Fruit fly (Drosophila melanogaster) whole organism, embryonic: ENCODE measurements around the gene Cul3.
A peak's percentile ranks its signal among the peaks of the same experiment; 100 is the strongest.

ENCODE experiments used
- Abd-B ChIP-seq: fragments of 200-800 bp; sonication (Bioruptor generic); optimal IDR thresholded peaks from 2 replicates; lab custom pipeline; 2018; ENCODE audit warnings: missing biosample characterization, mild to moderate bottlenecking, missing genetic modification characterization, moderate library complexity
- Bgb ChIP-seq: fragments of 200-800 bp; sonication (Bioruptor generic); IDR thresholded peaks from 2 replicates; pipeline ENCODE4 v1.3.6; 2022; ENCODE audit warnings: missing biosample characterization, missing genetic modification characterization; ENCODE audit not compliant: partially characterized antibody
- CG12299 ChIP-seq: fragments of 200-800 bp; sonication (Bioruptor generic); optimal IDR thresholded peaks from 2 replicates; lab custom pipeline; 2018; ENCODE audit warnings: missing biosample characterization, mild to moderate bottlenecking, missing genetic modification characterization
- CG13424 ChIP-seq: fragments of 200-800 bp; sonication (Bioruptor generic); optimal IDR thresholded peaks from 2 replicates; lab custom pipeline; 2019; ENCODE audit warnings: missing biosample characterization, mild to moderate bottlenecking, missing genetic modification characterization, moderate library complexity
- CG14710 ChIP-seq: fragments of 200-800 bp; sonication (Bioruptor generic); optimal IDR thresholded peaks from 3 replicates; lab custom pipeline; 2019; ENCODE audit warnings: missing biosample characterization, mild to moderate bottlenecking, missing genetic modification characterization, moderate library complexity
- CG15696 ChIP-seq: fragments of 200-800 bp; sonication (Bioruptor generic); optimal IDR thresholded peaks from 2 replicates; lab custom pipeline; 2019; ENCODE audit warnings: missing biosample characterization, mild to moderate bottlenecking, missing genetic modification characterization, moderate library complexity
- CG2678 ChIP-seq: fragments of 200-800 bp; sonication (Bioruptor generic); optimal IDR thresholded peaks from 3 replicates; lab custom pipeline; 2019; ENCODE audit warnings: missing biosample characterization, mild to moderate bottlenecking, missing genetic modification characterization, moderate library complexity
- CG30431 ChIP-seq: fragments of 200-800 bp; sonication (Bioruptor generic); optimal IDR thresholded peaks from 2 replicates; lab custom pipeline; 2017; ENCODE audit warnings: missing biosample characterization, missing genetic modification characterization
- CG32532 ChIP-seq: fragments of 200-800 bp; sonication (Bioruptor generic); IDR thresholded peaks from 2 replicates; pipeline ENCODE4 v1.3.6; 2022; ENCODE audit warnings: missing biosample characterization, missing genetic modification characterization
- CG34224 ChIP-seq: fragments of 200-800 bp; sonication (Bioruptor generic); IDR thresholded peaks from 3 replicates; pipeline ENCODE4 v1.3.6; 2022; ENCODE audit warnings: missing biosample characterization, missing genetic modification characterization; ENCODE audit not compliant: partially characterized antibody
- CG4360 ChIP-seq: fragments of 200-800 bp; sonication (Bioruptor generic); IDR thresholded peaks from 2 replicates; pipeline ENCODE4 v1.3.6; 2022; ENCODE audit warnings: missing biosample characterization, missing genetic modification characterization
- CG5180 ChIP-seq: fragments of 200-800 bp; sonication (Bioruptor generic); optimal IDR thresholded peaks from 3 replicates; lab custom pipeline; 2017; ENCODE audit warnings: missing biosample characterization, missing genetic modification characterization, mild to moderate bottlenecking, moderate library complexity, missing genetic modification reagents
- CG6791 ChIP-seq: fragments of 200-800 bp; sonication (Bioruptor generic); IDR thresholded peaks from 3 replicates; pipeline ENCODE4 v1.3.6; 2022; ENCODE audit warnings: missing biosample characterization, missing genetic modification characterization; ENCODE audit not compliant: partially characterized antibody
- CG8290 ChIP-seq, 3 experiments: fragments of 200-800 bp; sonication (Bioruptor generic); optimal IDR thresholded peaks; 2 replicates each; lab custom pipeline; 2016 to 2019; ENCODE audit warnings: missing biosample characterization in 3 of 3, missing genetic modification characterization in 3 of 3, mild to moderate bottlenecking in 2 of 3, moderate library complexity in 1 of 3
- CG9797 ChIP-seq: fragments of 200-800 bp; sonication (Bioruptor generic); optimal IDR thresholded peaks from 3 replicates; lab custom pipeline; 2018; ENCODE audit warnings: missing biosample characterization, mild to moderate bottlenecking, missing genetic modification characterization
- CG9817 ChIP-seq: fragments of 200-800 bp; sonication (Bioruptor generic); optimal IDR thresholded peaks from 2 replicates; lab custom pipeline; 2018; ENCODE audit warnings: missing biosample characterization, mild to moderate bottlenecking, missing genetic modification characterization, moderate library complexity
- Doc3 ChIP-seq: fragments of 200-800 bp; sonication (Bioruptor generic); IDR thresholded peaks from 3 replicates; pipeline ENCODE4 v1.3.6; 2022; ENCODE audit warnings: missing biosample characterization, missing genetic modification characterization; ENCODE audit not compliant: partially characterized antibody
- Fer3 ChIP-seq: fragments of 200-800 bp; sonication (Bioruptor generic); optimal IDR thresholded peaks from 2 replicates; lab custom pipeline; 2018; ENCODE audit warnings: missing biosample characterization, mild to moderate bottlenecking, missing genetic modification characterization, moderate library complexity
- Hand ChIP-seq: fragments of 200-800 bp; sonication (Bioruptor generic); optimal IDR thresholded peaks from 2 replicates; lab custom pipeline; 2017; ENCODE audit warnings: mild to moderate bottlenecking, missing biosample characterization, missing genetic modification reagents, missing genetic modification characterization
- Lhr ChIP-seq: fragments of 200-800 bp; sonication (Bioruptor generic); optimal IDR thresholded peaks from 3 replicates; lab custom pipeline; 2017; ENCODE audit warnings: mild to moderate bottlenecking, missing biosample characterization, missing genetic modification reagents, missing genetic modification characterization
- MBD-R2 ChIP-seq: fragments of 200-800 bp; sonication (Bioruptor generic); IDR thresholded peaks from 2 replicates; pipeline ENCODE4 v1.3.6; 2022; ENCODE audit warnings: missing biosample characterization, missing genetic modification characterization
- NC2β ChIP-seq: fragments of 200-800 bp; sonication (Bioruptor generic); optimal IDR thresholded peaks from 2 replicates; lab custom pipeline; 2016; ENCODE audit warnings: missing biosample characterization, missing genetic modification characterization
- Ptx1 ChIP-seq: fragments of 200-800 bp; sonication (Bioruptor generic); IDR thresholded peaks from 2 replicates; pipeline ENCODE4 v1.3.6; 2022; ENCODE audit warnings: missing biosample characterization, missing genetic modification characterization
- Sry-δ ChIP-seq: fragments of 200-800 bp; sonication (Bioruptor generic); optimal IDR thresholded peaks from 2 replicates; lab custom pipeline; 2016; ENCODE audit warnings: missing biosample characterization, missing genetic modification characterization
- bbx ChIP-seq: fragments of 200-800 bp; sonication (Bioruptor generic); IDR thresholded peaks from 2 replicates; pipeline ENCODE4 v1.3.6; 2022; ENCODE audit warnings: missing biosample characterization, missing genetic modification characterization; ENCODE audit not compliant: partially characterized antibody
- croc ChIP-seq: fragments of 200-800 bp; sonication (Bioruptor generic); conservative IDR thresholded peaks from 3 replicates; pipeline ENCODE4 v1.3.6; 2022; ENCODE audit warnings: missing biosample characterization, missing genetic modification characterization
- crp ChIP-seq, 2 experiments: fragments of 200-800 bp; sonication (Bioruptor generic); optimal IDR thresholded peaks; 2 replicates in 1 of 2; 3 replicates in 1 of 2; lab custom pipeline; 2017; ENCODE audit warnings: missing biosample characterization in 2 of 2, missing genetic modification characterization in 2 of 2, mild to moderate bottlenecking in 1 of 2, moderate library complexity in 1 of 2
- fd3F ChIP-seq: fragments of 200-800 bp; sonication (Bioruptor generic); optimal IDR thresholded peaks from 2 replicates; lab custom pipeline; 2018; ENCODE audit warnings: missing biosample characterization, mild to moderate bottlenecking, missing genetic modification characterization, moderate library complexity
- hb ChIP-seq: fragments of 200-800 bp; sonication (Bioruptor generic); IDR thresholded peaks from 3 replicates; pipeline ENCODE4 v1.3.6; 2022; ENCODE audit warnings: missing biosample characterization, missing genetic modification characterization; ENCODE audit not compliant: partially characterized antibody
- hbn ChIP-seq: fragments of 200-800 bp; sonication (Bioruptor generic); IDR thresholded peaks from 2 replicates; pipeline ENCODE4 v1.3.6; 2022; ENCODE audit warnings: missing biosample characterization, missing genetic modification characterization; ENCODE audit not compliant: partially characterized antibody
- lola ChIP-seq, 3 experiments: fragments of >200 bp in 2 of 3; fragments of 200-800 bp in 1 of 3; sonication (Bioruptor generic) in 1 of 3; optimal IDR thresholded peaks; 2 replicates each; lab custom pipeline; 2017 to 2019; ENCODE audit warnings: missing biosample characterization in 3 of 3, missing genetic modification characterization in 3 of 3, mild to moderate bottlenecking in 1 of 3, moderate library complexity in 1 of 3
- mld ChIP-seq: fragments of 200-800 bp; sonication (Bioruptor generic); IDR thresholded peaks from 3 replicates; pipeline ENCODE4 v1.3.6; 2022; ENCODE audit warnings: missing biosample characterization, missing genetic modification characterization; ENCODE audit not compliant: partially characterized antibody
- nerfin-2 ChIP-seq: fragments of 200-800 bp; sonication (Bioruptor generic); IDR thresholded peaks from 2 replicates; pipeline ENCODE4 v1.3.6; 2022; ENCODE audit warnings: missing biosample characterization, missing genetic modification characterization; ENCODE audit not compliant: partially characterized antibody
- phol ChIP-seq: fragments of 200-800 bp; sonication (Bioruptor generic); optimal IDR thresholded peaks from 3 replicates; lab custom pipeline; 2018; ENCODE audit warnings: missing biosample characterization, mild to moderate bottlenecking, missing genetic modification characterization, moderate library complexity
- pzg ChIP-seq: fragments of 200-800 bp; sonication (Bioruptor generic); optimal IDR thresholded peaks from 3 replicates; lab custom pipeline; 2018; ENCODE audit warnings: missing biosample characterization, mild to moderate bottlenecking, missing genetic modification characterization, moderate library complexity
- row ChIP-seq: fragments of 200-800 bp; sonication (Bioruptor generic); IDR thresholded peaks from 3 replicates; pipeline ENCODE4 v1.3.6; 2022; ENCODE audit warnings: missing biosample characterization, missing genetic modification characterization
- stc ChIP-seq: fragments of 200-800 bp; sonication (Bioruptor generic); IDR thresholded peaks from 2 replicates; pipeline ENCODE4 v1.3.6; 2022; ENCODE audit warnings: missing biosample characterization, missing genetic modification characterization
- stwl ChIP-seq: fragments of 200-800 bp; sonication (Bioruptor generic); optimal IDR thresholded peaks from 3 replicates; lab custom pipeline; 2018; ENCODE audit warnings: missing biosample characterization, mild to moderate bottlenecking, missing genetic modification characterization, moderate library complexity
- zfh1 ChIP-seq: fragments of 200-800 bp; sonication (Bioruptor generic); IDR thresholded peaks from 3 replicates; pipeline ENCODE4 v1.3.6; 2022; ENCODE audit warnings: missing biosample characterization, missing genetic modification characterization

Gene Cul3

DNA sequence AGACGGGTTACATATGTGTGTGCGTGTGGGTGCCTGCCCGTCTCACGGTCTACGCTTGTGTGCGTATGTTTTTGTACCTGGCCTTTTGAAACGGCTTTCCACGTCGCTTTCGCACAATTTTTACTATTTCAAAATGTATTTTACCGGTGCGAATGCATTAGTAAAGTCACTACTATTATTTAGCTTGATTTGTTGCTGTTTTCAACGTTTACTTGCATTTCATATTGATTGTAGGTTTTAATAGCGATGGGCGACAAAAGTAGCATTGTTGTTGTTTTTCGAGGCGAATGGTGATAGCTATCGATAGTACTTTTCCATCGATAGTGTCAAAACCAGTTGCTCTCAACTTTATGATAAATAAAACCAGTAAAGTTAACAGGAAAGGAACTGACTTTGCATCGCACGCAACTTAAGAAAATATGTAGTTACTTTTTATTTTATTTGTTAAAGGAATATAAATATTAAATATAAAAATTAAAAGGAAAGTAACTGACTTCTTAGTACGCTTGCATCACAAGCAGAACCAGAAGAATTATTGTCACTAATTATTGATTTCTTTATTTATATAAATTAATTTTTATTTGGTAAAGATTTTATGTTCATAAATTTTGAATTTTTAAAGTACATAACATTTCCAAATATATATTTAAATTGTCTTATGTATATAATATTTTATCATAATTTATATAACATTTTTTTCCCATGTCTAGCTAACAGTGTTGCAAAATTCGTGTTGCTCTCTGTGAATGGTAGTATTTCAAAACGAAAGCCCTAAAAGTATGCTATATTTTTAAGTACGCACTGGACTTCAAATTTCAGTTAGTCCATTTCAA, at the start of gene Cul3 (continued):
- no peak for TF ChIP-seq NC2β (GFP tag; lab: Kevin White, UChicago)
- TF ChIP-seq pzg (GFP tag; lab: Kevin White, UChicago), result peak; percentile 35
- TF ChIP-seq row (GFP tag; lab: Robert Waterston, UW), result peak; percentile 85
- peak in 1 of 3 experiments; percentile 8 for TF ChIP-seq lola (GFP tag; optimal IDR thresholded peaks at IDR 0.05; lab: Kevin White, UChicago)
- 0 out of 3 replicates have a peak, but pooled peaks have one; percentile 3 for TF ChIP-seq zfh1 (GFP tag; lab: Robert Waterston, UW)
- peak; percentile 15 for TF ChIP-seq CG13424 (tag; lab: Kevin White, UChicago)
- peak; percentile 74 for TF ChIP-seq Doc3 (GFP tag; lab: Robert Waterston, UW)
- TF ChIP-seq Ptx1 (GFP tag; lab: Robert Waterston, UW), result peak; percentile 14; the same call in 1 of the 2 replicates
- TF ChIP-seq stc, result no peak
- TF ChIP-seq CG2678 (tag; lab: Kevin White, UChicago), result peak; percentile 51
- TF ChIP-seq Sry-δ (GFP tag; lab: Kevin White, UChicago), result peak; percentile 86
- peak; percentile 3 for TF ChIP-seq CG12299 (tag; lab: Kevin White, UChicago)
- TF ChIP-seq MBD-R2 (GFP tag; lab: Robert Waterston, UW), result 0 out of 2 replicates have a peak, but pooled peaks have one; percentile 16
- TF ChIP-seq Bgb (GFP tag; lab: Robert Waterston, UW), result peak; percentile 76
- no peak for TF ChIP-seq CG5180 (GFP tag; lab: Kevin White, UChicago)
- TF ChIP-seq hb (GFP tag; lab: Robert Waterston, UW), result peak; percentile 75
- TF ChIP-seq nerfin-2 (GFP tag; lab: Robert Waterston, UW), result peak; percentile 77
- no peak for TF ChIP-seq CG30431
- TF ChIP-seq CG9797 (GFP tag; lab: Kevin White, UChicago), result peak; percentile 2
- TF ChIP-seq CG34224 (GFP tag; lab: Robert Waterston, UW), result peak; percentile 73
- no peak for TF ChIP-seq CG8290 (GFP tag; optimal IDR thresholded peaks at IDR 0.05; lab: Kevin White, UChicago)
- TF ChIP-seq CG8290 (tag; optimal IDR thresholded peaks at IDR 0.05; lab: Kevin White, UChicago), result peak in 1 of 2 experiments; percentile 18
- peak; percentile 75 for TF ChIP-seq bbx (GFP tag; lab: Robert Waterston, UW)
- peak; percentile 22 for TF ChIP-seq phol (tag; lab: Kevin White, UChicago)
- TF ChIP-seq CG6791 (GFP tag; lab: Robert Waterston, UW), result peak; percentile 80
- peak; percentile 87 for TF ChIP-seq CG4360
- no peak for TF ChIP-seq crp (GFP tag; optimal IDR thresholded peaks at IDR 0.05; lab: Kevin White, UChicago)
- no peak for TF ChIP-seq Hand (GFP tag; lab: Kevin White, UChicago)
- TF ChIP-seq CG14710 (tag; lab: Kevin White, UChicago), result peak; percentile 28
- TF ChIP-seq CG9817 (tag; lab: Kevin White, UChicago), result peak; percentile 38
- peak; percentile 36 for TF ChIP-seq stwl (tag; lab: Kevin White, UChicago)
- TF ChIP-seq CG32532 (GFP tag; lab: Robert Waterston, UW), result peak; percentile 40
- TF ChIP-seq CG15696, result peak; percentile 11
- TF ChIP-seq mld, result peak; percentile 68
- no peak for TF ChIP-seq croc
- TF ChIP-seq Fer3 (tag; lab: Kevin White, UChicago), result no peak
- TF ChIP-seq hbn (GFP tag; lab: Robert Waterston, UW), result peak; percentile 72
- peak; percentile 62 for TF ChIP-seq Abd-B (GFP tag; lab: Kevin White, UChicago)
- peak; percentile 8 for TF ChIP-seq Lhr
- peak; percentile 19 for TF ChIP-seq fd3F
